Fruit fly (Drosophila melanogaster): Measurements from ENCODE around the gene Usp12-46.

The Usp12-46 gene

dm6 chr3R:22750534-22750947 lies at the start of gene Usp12-46, which contains the start of the genes rumi and CG7029 (continued):
- TF ChIP-seq Blimp-1 (GFP tag; optimal IDR thresholded peaks at IDR 0.05) (peak; percentile 78), CG14667 (GFP tag; IDR thresholded peaks at IDR 0.05) (peak; percentile 59; the same call in 1 of the 2 replicates), zf30C (GFP tag; optimal IDR thresholded peaks at IDR 0.05) (no peak), CG43689 (GFP tag; IDR thresholded peaks at IDR 0.05) (peak; percentile 52; the same call in 1 of the 2 replicates), GATAe (GFP tag; conservative IDR thresholded peaks at IDR 0.05) (peak; percentile 28; the same call in 1 of the 2 replicates), gsb (GFP tag; IDR thresholded peaks at IDR 0.05) (peak; percentile 46; the same call in 1 of the 2 replicates), CG14860 (GFP tag; IDR thresholded peaks at IDR 0.05; ENCODE audit: partially characterized antibody) (peak; percentile 58), Sin3A (optimal IDR thresholded peaks at IDR 0.05) (peak; percentile 87), CG10543 (GFP tag; optimal IDR thresholded peaks at IDR 0.05) (peak; percentile 77), sob (GFP tag; IDR thresholded peaks at IDR 0.05) (peak; percentile 89), CG4360 (GFP tag; IDR thresholded peaks at IDR 0.05) (peak; percentile 42; the same call in 1 of the 2 replicates), pho (GFP tag; optimal IDR thresholded peaks at IDR 0.05) (peak; percentile 87), nom (GFP tag; optimal IDR thresholded peaks at IDR 0.05) (peak; percentile 58), B-H1 (GFP tag; IDR thresholded peaks at IDR 0.05) (peak; percentile 72), C15 (GFP tag; IDR thresholded peaks at IDR 0.05) (0 out of 3 replicates have a peak, but pooled peaks have one; percentile 53), dati (GFP tag; IDR thresholded peaks at IDR 0.05) (0 out of 2 replicates have a peak, but pooled peaks have one; percentile 39), CG10462 (GFP tag; optimal IDR thresholded peaks at IDR 0.05) (peak; percentile 73), CG10654 (GFP tag; optimal IDR thresholded peaks at IDR 0.05) (peak; percentile 87), CG32767 (GFP tag; IDR thresholded peaks at IDR 0.05) (peak; percentile 85), p53 (GFP tag; optimal IDR thresholded peaks at IDR 0.05) (peak; percentile 86), H2.0 (GFP tag; IDR thresholded peaks at IDR 0.05) (peak; percentile 83), CG10431 (GFP tag; optimal IDR thresholded peaks at IDR 0.05) (peak; percentile 64), MBD-R2 (GFP tag; IDR thresholded peaks at IDR 0.05) (peak; percentile 92), CG1603 (tag; optimal IDR thresholded peaks at IDR 0.05) (peak; percentile 89), CG13123 (GFP tag; optimal IDR thresholded peaks at IDR 0.05) (peak; percentile 68), jing (GFP tag; optimal IDR thresholded peaks at IDR 0.05) (no peak), CG34422 (GFP tag; IDR thresholded peaks at IDR 0.05) (peak; percentile 90), CG9215 (GFP tag; IDR thresholded peaks at IDR 0.05) (peak; percentile 77), Spps (tag; optimal IDR thresholded peaks at IDR 0.05) (peak; percentile 67), CG30431 (GFP tag; optimal IDR thresholded peaks at IDR 0.05) (peak; percentile 72), CG4404 (GFP tag; IDR thresholded peaks at IDR 0.05) (peak; percentile 72), CG14710 (tag; optimal IDR thresholded peaks at IDR 0.05) (peak; percentile 100), tio (GFP tag; optimal IDR thresholded peaks at IDR 0.05) (no peak), stwl (tag; optimal IDR thresholded peaks at IDR 0.05) (peak; percentile 88), CHES-1-like (GFP tag; optimal IDR thresholded peaks at IDR 0.05) (peak; percentile 97), CG12219 (GFP tag; optimal IDR thresholded peaks at IDR 0.05) (peak; percentile 79), da (GFP tag; optimal IDR thresholded peaks at IDR 0.05) (peak; percentile 85), pita (GFP tag; optimal IDR thresholded peaks at IDR 0.05) (no peak), zen (tag; optimal IDR thresholded peaks at IDR 0.05) (peak; percentile 89), Xrp1 (GFP tag; IDR thresholded peaks at IDR 0.05) (peak; percentile 88), CG1024 (GFP tag; IDR thresholded peaks at IDR 0.05) (peak; percentile 73), Mes4 (GFP tag; optimal IDR thresholded peaks at IDR 0.05) (peak; percentile 78), Eip74EF (GFP tag; optimal IDR thresholded peaks at IDR 0.05) (peak in 1 of 2 experiments; percentile 58), dpn (GFP tag; optimal IDR thresholded peaks at IDR 0.05) (peak; percentile 85 to 92), CG30403 (GFP tag; optimal IDR thresholded peaks at IDR 0.05) (peak; percentile 91), mirr (GFP tag; optimal IDR thresholded peaks at IDR 0.05) (peak; percentile 69), bigmax (GFP tag; optimal IDR thresholded peaks at IDR 0.05) (no peak), YL-1 (GFP tag; optimal IDR thresholded peaks at IDR 0.05) (peak; percentile 70), mld (GFP tag; IDR thresholded peaks at IDR 0.05; ENCODE audit: partially characterized antibody) (peak; percentile 46; the same call in 1 of the 3 replicates), croc (GFP tag; conservative IDR thresholded peaks at IDR 0.05) (peak; percentile 60), H15 (GFP tag; IDR thresholded peaks at IDR 0.05) (peak; percentile 77)

Measured in whole organism, embryonic.